Worm (Caenorhabditis elegans): ENCODE results near the gene idhb-1.

ce11 chrX:14134883-14135282 lies 39.0 kb downstream of the idhb-1 start:
- TF ChIP-seq tbx-2 (tag; optimal IDR thresholded peaks at IDR 0.05) (no peak), nfya-1 (tag; optimal IDR thresholded peaks at IDR 0.05) (no peak), pqm-1 (tag; optimal IDR thresholded peaks at IDR 0.05) (no peak), nhr-232 (tag; optimal IDR thresholded peaks at IDR 0.05) (no peak), ceh-9 (tag; optimal IDR thresholded peaks at IDR 0.05) (no peak), pax-1 (tag; optimal IDR thresholded peaks at IDR 0.05) (no peak), ahr-1 (tag; optimal IDR thresholded peaks at IDR 0.05) (no peak), ceh-30 (tag; optimal IDR thresholded peaks at IDR 0.05) (no peak), sox-4 (tag; optimal IDR thresholded peaks at IDR 0.05) (no peak), ceh-22 (tag; optimal IDR thresholded peaks at IDR 0.05) (no peak), odd-2 (tag; optimal IDR thresholded peaks at IDR 0.05) (no peak), pha-4 (tag; optimal IDR thresholded peaks at IDR 0.05) (no peak), nhr-11 (tag; optimal IDR thresholded peaks at IDR 0.05) (no peak)

Measured in whole organism, late embryonic.